Worm (Caenorhabditis elegans) whole organism, dauer: ENCODE data around the gene fipr-9.

Experiments
- unc-62 ChIP-seq: sonication (generic microtip); optimal IDR thresholded peaks from 2 replicates; lab custom pipeline; 2017; ENCODE audit warnings: missing biosample characterization, missing genetic modification reagents, missing genetic modification characterization

fipr-9 gene

ce11 chrV:10266050-10266449, 44.6 kb downstream of the fipr-9 start:
- no peak for TF ChIP-seq unc-62 (GFP tag; lab: Kevin White, UChicago)

- TF ChIP-seq unc-62 (GFP tag; lab: Kevin White, UChicago), result no peak
These were observed 48.8 kb downstream of the fipr-9 start, which contains the start of gene ric-4 for ce11 chrV:10270214-10270613. Gene ric-4 (minus strand): TSS chrV:10270314.
